Fruit fly (Drosophila melanogaster): ENCODE measurements around the gene CG43814.

- TF ChIP-seq esn (GFP tag; optimal IDR thresholded peaks at IDR 0.05) (no peak), eg (GFP tag; IDR thresholded peaks at IDR 0.05) (no peak), Eip93F (GFP tag; optimal IDR thresholded peaks at IDR 0.05) (no peak), CG8319 (GFP tag; optimal IDR thresholded peaks at IDR 0.05) (no peak), CG6854 (GFP tag; optimal IDR thresholded peaks at IDR 0.05) (no peak), CG7368 (GFP tag; optimal IDR thresholded peaks at IDR 0.05) (no peak), ss (GFP tag; optimal IDR thresholded peaks at IDR 0.05) (no peak)
Measured at dm6 chr2L:18834525-18834924, 29.4 kb upstream of the CG43814 start.

Data from whole organism, prepupa.